Fruit fly (Drosophila melanogaster) whole organism, embryonic: ENCODE data around the gene kibra.

ENCODE experiments used
- Adf1 ChIP-seq: fragments of 200-800 bp; sonication (Bioruptor generic); IDR thresholded peaks from 2 replicates; pipeline ENCODE4 v1.3.6; 2022; ENCODE audit warnings: missing biosample characterization, missing genetic modification characterization
- Atf3 ChIP-seq: fragments of 200-800 bp; sonication (Bioruptor generic); optimal IDR thresholded peaks from 3 replicates; lab custom pipeline; 2016; ENCODE audit warnings: missing biosample characterization, missing genetic modification characterization
- BtbVII ChIP-seq: fragments of 200-800 bp; sonication (Bioruptor generic); optimal IDR thresholded peaks from 3 replicates; lab custom pipeline; 2017; ENCODE audit warnings: missing biosample characterization, mild to moderate bottlenecking, missing genetic modification characterization
- CG10431 ChIP-seq: fragments of 200-800 bp; sonication (Bioruptor generic); optimal IDR thresholded peaks from 3 replicates; lab custom pipeline; 2018; ENCODE audit warnings: missing biosample characterization, mild to moderate bottlenecking, missing genetic modification characterization
- CG10543 ChIP-seq: fragments of 200-800 bp; sonication (Bioruptor generic); optimal IDR thresholded peaks from 3 replicates; lab custom pipeline; 2017; ENCODE audit warnings: missing biosample characterization, mild to moderate bottlenecking, missing genetic modification characterization, moderate library complexity
- CG10654 ChIP-seq: fragments of 200-800 bp; sonication (Bioruptor generic); optimal IDR thresholded peaks from 2 replicates; lab custom pipeline; 2016; ENCODE audit warnings: missing biosample characterization, missing genetic modification characterization
- CG11398 ChIP-seq: fragments of 200-800 bp; sonication (Bioruptor generic); optimal IDR thresholded peaks from 2 replicates; lab custom pipeline; 2016; ENCODE audit warnings: missing biosample characterization, missing genetic modification characterization
- CG11695 ChIP-seq: fragments of 200-800 bp; sonication (Bioruptor generic); IDR thresholded peaks from 3 replicates; pipeline ENCODE4 v1.3.6; 2022; ENCODE audit warnings: missing biosample characterization, missing genetic modification characterization
- CG12219 ChIP-seq: fragments of 200-800 bp; sonication (Bioruptor generic); optimal IDR thresholded peaks from 3 replicates; lab custom pipeline; 2018; ENCODE audit warnings: missing biosample characterization, mild to moderate bottlenecking, missing genetic modification characterization
- CG12744 ChIP-seq: fragments of 200-800 bp; sonication (Bioruptor generic); optimal IDR thresholded peaks from 2 replicates; lab custom pipeline; 2016; ENCODE audit warnings: missing biosample characterization, missing genetic modification characterization
- CG14441 ChIP-seq: fragments of 200-800 bp; sonication (Bioruptor generic); IDR thresholded peaks from 2 replicates; pipeline ENCODE4 v1.3.6; 2022; ENCODE audit warnings: missing biosample characterization, missing genetic modification characterization
- CG16779 ChIP-seq: fragments of 200-800 bp; sonication (Bioruptor generic); IDR thresholded peaks from 2 replicates; pipeline ENCODE4 v1.3.6; 2022; ENCODE audit warnings: missing biosample characterization, missing genetic modification characterization
- CG16815 ChIP-seq: fragments of 200-800 bp; sonication (Bioruptor generic); optimal IDR thresholded peaks from 3 replicates; lab custom pipeline; 2017; ENCODE audit warnings: missing biosample characterization, mild to moderate bottlenecking, missing genetic modification characterization
- CG18476 ChIP-seq: fragments of 200-800 bp; sonication (Bioruptor generic); optimal IDR thresholded peaks from 2 replicates; lab custom pipeline; 2016; ENCODE audit warnings: missing biosample characterization, mild to moderate bottlenecking, missing genetic modification characterization
- CG2202 ChIP-seq: fragments of 200-800 bp; sonication (Bioruptor generic); optimal IDR thresholded peaks from 2 replicates; lab custom pipeline; 2018; ENCODE audit warnings: missing biosample characterization, mild to moderate bottlenecking, missing genetic modification characterization
- CG2875 ChIP-seq: fragments of 200-800 bp; sonication (Bioruptor generic); optimal IDR thresholded peaks from 2 replicates; lab custom pipeline; 2017; ENCODE audit warnings: missing biosample characterization, mild to moderate bottlenecking, missing genetic modification characterization, missing genetic modification reagents
- CG2889 ChIP-seq: fragments of 200-800 bp; sonication (Bioruptor generic); IDR thresholded peaks from 3 replicates; pipeline ENCODE4 v1.3.6; 2022; ENCODE audit warnings: missing biosample characterization, missing genetic modification characterization
- CG32772 ChIP-seq: fragments of 200-800 bp; sonication (Bioruptor generic); IDR thresholded peaks from 2 replicates; pipeline ENCODE4 v1.3.6; 2022; ENCODE audit warnings: missing biosample characterization, missing genetic modification characterization
- CG33213 ChIP-seq: fragments of 200-800 bp; sonication (Bioruptor generic); optimal IDR thresholded peaks from 3 replicates; lab custom pipeline; 2016; ENCODE audit warnings: missing biosample characterization, missing genetic modification characterization
- CG4617 ChIP-seq: fragments of 200-800 bp; sonication (Bioruptor generic); optimal IDR thresholded peaks from 3 replicates; lab custom pipeline; 2016; ENCODE audit warnings: missing biosample characterization, missing genetic modification characterization, borderline replicate concordance
- CG6813 ChIP-seq: fragments of 200-800 bp; sonication (Bioruptor generic); optimal IDR thresholded peaks from 2 replicates; lab custom pipeline; 2017; ENCODE audit warnings: missing biosample characterization, missing genetic modification characterization, mild to moderate bottlenecking, moderate library complexity, missing genetic modification reagents
- CG8089 ChIP-seq: fragments of 200-800 bp; sonication (Bioruptor generic); optimal IDR thresholded peaks from 3 replicates; lab custom pipeline; 2016; ENCODE audit warnings: missing biosample characterization, missing genetic modification characterization
- CG9437 ChIP-seq: fragments of 200-800 bp; sonication (Bioruptor generic); optimal IDR thresholded peaks from 2 replicates; lab custom pipeline; 2018; ENCODE audit warnings: missing biosample characterization, mild to moderate bottlenecking, missing genetic modification characterization
- Camta ChIP-seq: fragments of 200-800 bp; sonication (Bioruptor generic); optimal IDR thresholded peaks from 2 replicates; lab custom pipeline; 2016; ENCODE audit warnings: missing biosample characterization, missing genetic modification characterization
- Doc2 ChIP-seq: fragments of 200-800 bp; sonication (Bioruptor generic); IDR thresholded peaks from 2 replicates; pipeline ENCODE4 v1.3.6; 2022; ENCODE audit warnings: missing biosample characterization, missing genetic modification characterization
- HLH54F ChIP-seq: fragments of 200-800 bp; sonication (Bioruptor generic); optimal IDR thresholded peaks from 3 replicates; lab custom pipeline; 2016; ENCODE audit warnings: missing biosample characterization, missing genetic modification characterization
- HmgD ChIP-seq: fragments of 200-800 bp; sonication (Bioruptor generic); optimal IDR thresholded peaks from 3 replicates; lab custom pipeline; 2016; ENCODE audit warnings: missing biosample characterization, missing genetic modification characterization
- Jarid2 ChIP-seq: fragments of 200-800 bp; sonication (Bioruptor generic); optimal IDR thresholded peaks from 3 replicates; lab custom pipeline; 2017; ENCODE audit warnings: mild to moderate bottlenecking, missing biosample characterization, missing genetic modification reagents, missing genetic modification characterization
- Meics ChIP-seq: fragments of 200-800 bp; sonication (Bioruptor generic); optimal IDR thresholded peaks from 2 replicates; lab custom pipeline; 2017; ENCODE audit warnings: missing biosample characterization, mild to moderate bottlenecking, missing genetic modification characterization
- Neu2 ChIP-seq: fragments of 200-800 bp; sonication (Bioruptor generic); optimal IDR thresholded peaks from 3 replicates; lab custom pipeline; 2016; ENCODE audit warnings: missing biosample characterization, missing genetic modification characterization, borderline replicate concordance
- Oli ChIP-seq: fragments of 200-800 bp; sonication (Bioruptor generic); optimal IDR thresholded peaks from 2 replicates; lab custom pipeline; 2018; ENCODE audit warnings: missing biosample characterization, mild to moderate bottlenecking, missing genetic modification characterization, moderate library complexity
- Ptx1 ChIP-seq: fragments of 200-800 bp; sonication (Bioruptor generic); IDR thresholded peaks from 2 replicates; pipeline ENCODE4 v1.3.6; 2022; ENCODE audit warnings: missing biosample characterization, missing genetic modification characterization
- Sox100B ChIP-seq: fragments of 200-800 bp; sonication (Bioruptor generic); optimal IDR thresholded peaks from 3 replicates; lab custom pipeline; 2018; ENCODE audit warnings: missing biosample characterization, mild to moderate bottlenecking, missing genetic modification characterization
- Spps ChIP-seq: fragments of 200-800 bp; sonication (Bioruptor generic); optimal IDR thresholded peaks from 2 replicates; lab custom pipeline; 2018; ENCODE audit warnings: missing biosample characterization, mild to moderate bottlenecking, missing genetic modification characterization
- az2 ChIP-seq: fragments of 200-800 bp; sonication (Bioruptor generic); optimal IDR thresholded peaks from 3 replicates; lab custom pipeline; 2016; ENCODE audit warnings: missing biosample characterization, missing genetic modification characterization
- cato ChIP-seq: fragments of 200-800 bp; sonication (Bioruptor generic); optimal IDR thresholded peaks from 2 replicates; lab custom pipeline; 2016; ENCODE audit warnings: missing biosample characterization, missing genetic modification characterization, borderline replicate concordance
- crol ChIP-seq: fragments of 200-800 bp; sonication (Bioruptor generic); IDR thresholded peaks from 2 replicates; pipeline ENCODE4 v1.3.6; 2022; ENCODE audit warnings: missing biosample characterization, missing genetic modification characterization
- dmrt99B ChIP-seq: fragments of 200-800 bp; sonication (Bioruptor generic); optimal IDR thresholded peaks from 2 replicates; lab custom pipeline; 2018; ENCODE audit warnings: missing biosample characterization, mild to moderate bottlenecking, missing genetic modification characterization, moderate library complexity
- exex ChIP-seq: fragments of 200-800 bp; sonication (Bioruptor generic); optimal IDR thresholded peaks from 4 replicates; lab custom pipeline; 2018; ENCODE audit warnings: missing biosample characterization, mild to moderate bottlenecking, missing genetic modification characterization, moderate library complexity
- gcm2 ChIP-seq: fragments of 200-800 bp; sonication (Bioruptor generic); optimal IDR thresholded peaks from 2 replicates; lab custom pipeline; 2016; ENCODE audit warnings: missing biosample characterization, missing genetic modification characterization
- ind ChIP-seq: fragments of 200-800 bp; sonication (Bioruptor generic); optimal IDR thresholded peaks from 3 replicates; lab custom pipeline; 2016; ENCODE audit warnings: missing biosample characterization, missing genetic modification characterization
- inv ChIP-seq: fragments of 200-800 bp; sonication (Bioruptor generic); IDR thresholded peaks from 2 replicates; pipeline ENCODE4 v1.3.6; 2022; ENCODE audit warnings: missing biosample characterization, missing genetic modification characterization; ENCODE audit not compliant: partially characterized antibody
- luna ChIP-seq: fragments of 200-800 bp; sonication (Bioruptor generic); optimal IDR thresholded peaks from 2 replicates; lab custom pipeline; 2016; ENCODE audit warnings: missing biosample characterization, missing genetic modification characterization
- sob ChIP-seq: fragments of 200-800 bp; sonication (Bioruptor generic); IDR thresholded peaks from 2 replicates; pipeline ENCODE4 v1.3.6; 2022; ENCODE audit warnings: missing biosample characterization, missing genetic modification characterization
- tgo ChIP-seq: fragments of 200-800 bp; sonication (Bioruptor generic); IDR thresholded peaks from 3 replicates; pipeline ENCODE4 v1.3.6; 2022; ENCODE audit warnings: missing biosample characterization, missing genetic modification characterization
- tna ChIP-seq: fragments of 200-800 bp; sonication (Bioruptor generic); IDR thresholded peaks from 2 replicates; pipeline ENCODE4 v1.3.6; 2022; ENCODE audit warnings: missing biosample characterization, missing genetic modification characterization; ENCODE audit not compliant: partially characterized antibody
- toy ChIP-seq: fragments of 200-800 bp; sonication (Bioruptor generic); IDR thresholded peaks from 2 replicates; pipeline ENCODE4 v1.3.6; 2022; ENCODE audit warnings: missing biosample characterization, missing genetic modification characterization
- zf30C ChIP-seq: fragments of 200-800 bp; sonication (Bioruptor generic); optimal IDR thresholded peaks from 3 replicates; lab custom pipeline; 2018; ENCODE audit warnings: missing biosample characterization, mild to moderate bottlenecking, missing genetic modification characterization

The kibra gene

DNA sequence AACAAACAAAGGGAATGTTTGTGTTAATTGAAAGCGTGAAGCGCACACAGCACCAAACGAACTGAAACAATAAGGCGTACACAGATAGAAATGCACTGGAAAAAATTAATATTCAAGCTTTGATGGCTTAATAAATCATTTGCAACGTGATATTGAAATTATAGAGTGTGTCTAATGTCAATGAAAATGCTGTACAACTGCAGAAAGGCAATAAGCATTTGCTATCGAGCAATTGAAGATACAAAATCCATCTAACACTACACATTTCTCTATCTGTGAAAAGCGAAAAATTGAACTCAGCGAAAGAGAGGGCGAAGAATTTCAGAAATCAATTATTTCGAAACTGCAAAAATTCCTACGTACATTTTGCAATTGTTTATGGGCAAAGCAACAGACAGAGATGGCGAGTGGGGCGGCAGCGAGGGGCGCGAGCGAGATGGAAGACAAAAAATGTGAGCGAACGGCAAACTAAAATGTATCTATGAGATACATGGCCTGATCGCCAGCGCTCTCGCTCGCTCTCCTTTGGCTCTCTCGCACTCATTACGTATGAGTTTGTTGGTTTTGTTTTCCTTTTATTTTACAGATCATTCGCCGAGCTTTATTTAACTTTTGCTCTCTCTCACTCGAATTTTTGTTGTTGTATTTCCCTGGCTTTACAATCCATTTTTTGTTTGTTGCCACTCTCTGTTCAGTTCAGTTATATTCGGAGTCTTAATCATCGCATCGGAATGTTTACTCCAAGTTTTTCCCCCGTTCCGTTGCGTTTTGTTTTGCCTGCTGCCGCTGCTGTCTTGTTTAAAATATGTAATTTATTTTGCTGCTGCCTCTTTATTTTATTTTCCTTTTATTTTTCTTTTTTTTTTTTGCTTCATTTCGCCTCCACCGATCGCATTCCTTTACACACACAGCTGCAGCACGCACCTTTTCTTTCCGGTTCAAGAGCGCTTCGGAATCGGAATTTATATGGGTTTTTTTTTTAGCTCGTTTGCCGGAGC lies 1.8 kb downstream of the kibra start (continued):
- TF ChIP-seq CG2875 (GFP tag; lab: Kevin White, UChicago) = peak; percentile 50
- no peak for TF ChIP-seq Neu2 (GFP tag; lab: Kevin White, UChicago)
- TF ChIP-seq Sox100B (GFP tag; lab: Kevin White, UChicago) = peak; percentile 47
- TF ChIP-seq sob (GFP tag; lab: Robert Waterston, UW) = peak; percentile 68
- peak; percentile 32 for TF ChIP-seq CG2202 (tag; lab: Kevin White, UChicago)
- TF ChIP-seq CG8089 = peak; percentile 14
- TF ChIP-seq CG16815 (GFP tag; lab: Kevin White, UChicago) = peak; percentile 37
- TF ChIP-seq BtbVII = peak; percentile 68
- peak; percentile 73 for TF ChIP-seq tgo
- TF ChIP-seq az2 (GFP tag; lab: Kevin White, UChicago) = peak; percentile 68
- TF ChIP-seq CG6813 = no peak
- no peak; the same call in 1 of the 2 replicates for TF ChIP-seq Adf1 (GFP tag; lab: Robert Waterston, UW)
- TF ChIP-seq CG9437 (GFP tag; lab: Kevin White, UChicago) = peak; percentile 48
- TF ChIP-seq Atf3 (GFP tag; lab: Kevin White, UChicago) = peak; percentile 29
- no peak for TF ChIP-seq exex
- TF ChIP-seq Jarid2 (GFP tag; lab: Kevin White, UChicago) = peak; percentile 24
- no peak for TF ChIP-seq tna (GFP tag; lab: Robert Waterston, UW)
- TF ChIP-seq cato = peak; percentile 3
- no peak for TF ChIP-seq CG16779 (GFP tag; lab: Robert Waterston, UW)
- peak; percentile 76 for TF ChIP-seq CG32772 (GFP tag; lab: Robert Waterston, UW)
- TF ChIP-seq Meics (GFP tag; lab: Kevin White, UChicago) = peak; percentile 55
- peak; percentile 68 for TF ChIP-seq CG11398
- no peak for TF ChIP-seq Spps (tag; lab: Kevin White, UChicago)
- TF ChIP-seq ind (GFP tag; lab: Kevin White, UChicago) = peak; percentile 70
- no peak for TF ChIP-seq CG10431 (GFP tag; lab: Kevin White, UChicago)
- TF ChIP-seq CG10543 (GFP tag; lab: Kevin White, UChicago) = peak; percentile 28
- peak; percentile 74 for TF ChIP-seq CG11695 (GFP tag; lab: Robert Waterston, UW)
- peak; percentile 53 for TF ChIP-seq zf30C (GFP tag; lab: Kevin White, UChicago)
- no peak for TF ChIP-seq luna (GFP tag; lab: Kevin White, UChicago)
- TF ChIP-seq Camta = peak; percentile 59
- TF ChIP-seq Oli (tag; lab: Kevin White, UChicago) = peak; percentile 78
- TF ChIP-seq CG12744 = peak; percentile 22
- TF ChIP-seq HLH54F (GFP tag; lab: Kevin White, UChicago) = peak; percentile 62
- TF ChIP-seq CG4617 (GFP tag; lab: Kevin White, UChicago) = no peak
- TF ChIP-seq inv (GFP tag; lab: Robert Waterston, UW) = no peak
- no peak for TF ChIP-seq gcm2 (GFP tag; lab: Kevin White, UChicago)
- 0 out of 3 replicates have a peak, but pooled peaks have one; percentile 27 for TF ChIP-seq CG2889 (GFP tag; lab: Robert Waterston, UW)
- TF ChIP-seq CG33213 (GFP tag; lab: Kevin White, UChicago) = peak; percentile 27
- TF ChIP-seq HmgD (GFP tag; lab: Kevin White, UChicago) = peak; percentile 11
- TF ChIP-seq toy (GFP tag; lab: Robert Waterston, UW) = peak; percentile 49; the same call in 1 of the 2 replicates
- peak; percentile 58 for TF ChIP-seq CG10654 (GFP tag; lab: Kevin White, UChicago)
- peak; percentile 66 for TF ChIP-seq CG12219 (GFP tag; lab: Kevin White, UChicago)
- TF ChIP-seq CG18476 = peak; percentile 12
- peak; percentile 79 for TF ChIP-seq dmrt99B
- TF ChIP-seq crol (GFP tag; lab: Robert Waterston, UW) = peak; percentile 6; the same call in 1 of the 2 replicates
- peak; percentile 84 for TF ChIP-seq CG14441 (GFP tag; lab: Robert Waterston, UW)
- TF ChIP-seq Doc2 = no peak
- peak; percentile 76 for TF ChIP-seq Ptx1 (GFP tag; lab: Robert Waterston, UW)
